Fruit fly (Drosophila melanogaster) whole organism, embryonic: ENCODE results near the gene Nepl14.

Experiments used
- Adf1 ChIP-seq: fragments of 200-800 bp; sonication (Bioruptor generic); IDR thresholded peaks from 2 replicates; pipeline ENCODE4 v1.3.6; 2022; ENCODE audit warnings: missing biosample characterization, missing genetic modification characterization
- Atf6 ChIP-seq: fragments of 200-800 bp; sonication (Bioruptor generic); IDR thresholded peaks from 2 replicates; pipeline ENCODE4 v1.3.6; 2022; ENCODE audit warnings: missing biosample characterization, missing genetic modification characterization
- CG10431 ChIP-seq: fragments of 200-800 bp; sonication (Bioruptor generic); optimal IDR thresholded peaks from 3 replicates; lab custom pipeline; 2018; ENCODE audit warnings: missing biosample characterization, mild to moderate bottlenecking, missing genetic modification characterization
- CG10462 ChIP-seq: fragments of 200-800 bp; sonication (Bioruptor generic); optimal IDR thresholded peaks from 2 replicates; lab custom pipeline; 2016; ENCODE audit warnings: missing biosample characterization, missing genetic modification characterization
- CG12942 ChIP-seq: fragments of 200-800 bp; sonication (Bioruptor generic); optimal IDR thresholded peaks from 3 replicates; lab custom pipeline; 2016; ENCODE audit warnings: missing biosample characterization, missing genetic modification characterization
- CG14050 ChIP-seq: fragments of 200-800 bp; sonication (Bioruptor generic); IDR thresholded peaks from 3 replicates; pipeline ENCODE4 v1.3.6; 2022; ENCODE audit warnings: missing biosample characterization, missing genetic modification characterization
- CG15269 ChIP-seq: fragments of 200-800 bp; sonication (Bioruptor generic); optimal IDR thresholded peaks from 2 replicates; lab custom pipeline; 2018; ENCODE audit warnings: missing biosample characterization, mild to moderate bottlenecking, missing genetic modification characterization, moderate library complexity
- CG1647 ChIP-seq: fragments of 200-800 bp; sonication (Bioruptor generic); optimal IDR thresholded peaks from 3 replicates; lab custom pipeline; 2016; ENCODE audit warnings: missing biosample characterization, missing genetic modification characterization
- CG16779 ChIP-seq: fragments of 200-800 bp; sonication (Bioruptor generic); IDR thresholded peaks from 2 replicates; pipeline ENCODE4 v1.3.6; 2022; ENCODE audit warnings: missing biosample characterization, missing genetic modification characterization
- CG17385 ChIP-seq: fragments of 200-800 bp; sonication (Bioruptor generic); optimal IDR thresholded peaks from 3 replicates; lab custom pipeline; 2018; ENCODE audit warnings: missing biosample characterization, mild to moderate bottlenecking, missing genetic modification characterization
- CG17802 ChIP-seq: fragments of 200-800 bp; sonication (Bioruptor generic); optimal IDR thresholded peaks from 2 replicates; lab custom pipeline; 2018; ENCODE audit warnings: missing biosample characterization, mild to moderate bottlenecking, missing genetic modification characterization, moderate library complexity
- CG1832 ChIP-seq: fragments of 200-800 bp; sonication (Bioruptor generic); optimal IDR thresholded peaks from 2 replicates; lab custom pipeline; 2017; ENCODE audit warnings: missing biosample characterization, mild to moderate bottlenecking, missing genetic modification characterization, inconsistent platforms
- CG3065 ChIP-seq: fragments of 200-800 bp; sonication (Bioruptor generic); optimal IDR thresholded peaks from 2 replicates; lab custom pipeline; 2016; ENCODE audit warnings: missing biosample characterization, missing genetic modification characterization
- CG31365 ChIP-seq: fragments of 200-800 bp; sonication (Bioruptor generic); optimal IDR thresholded peaks from 2 replicates; lab custom pipeline; 2018; ENCODE audit warnings: missing biosample characterization, mild to moderate bottlenecking, missing genetic modification characterization
- CG31441 ChIP-seq: fragments of 200-800 bp; sonication (Bioruptor generic); IDR thresholded peaks from 2 replicates; pipeline ENCODE4 v1.3.6; 2022; ENCODE audit warnings: missing biosample characterization, missing genetic modification characterization
- CG33557 ChIP-seq: fragments of 200-800 bp; sonication (Bioruptor generic); optimal IDR thresholded peaks from 2 replicates; lab custom pipeline; 2019; ENCODE audit warnings: missing biosample characterization, mild to moderate bottlenecking, missing genetic modification characterization, moderate library complexity
- CG3838 ChIP-seq: fragments of 200-800 bp; sonication (Bioruptor generic); optimal IDR thresholded peaks from 3 replicates; lab custom pipeline; 2016; ENCODE audit warnings: missing biosample characterization, missing genetic modification characterization
- CG4424 ChIP-seq: fragments of 200-800 bp; sonication (Bioruptor generic); optimal IDR thresholded peaks from 3 replicates; lab custom pipeline; 2016; ENCODE audit warnings: missing biosample characterization, missing genetic modification characterization
- CG5245 ChIP-seq: fragments of 200-800 bp; sonication (Bioruptor generic); optimal IDR thresholded peaks from 3 replicates; lab custom pipeline; 2016; ENCODE audit warnings: missing biosample characterization, missing genetic modification characterization
- CG6254 ChIP-seq: fragments of 200-800 bp; sonication (Bioruptor generic); optimal IDR thresholded peaks from 3 replicates; lab custom pipeline; 2017; ENCODE audit warnings: mild to moderate bottlenecking, missing biosample characterization, missing genetic modification reagents, missing genetic modification characterization
- CG6765 ChIP-seq: fragments of 200-800 bp; sonication (Bioruptor generic); optimal IDR thresholded peaks from 3 replicates; lab custom pipeline; 2017; ENCODE audit warnings: missing biosample characterization, mild to moderate bottlenecking, missing genetic modification characterization
- CG7786 ChIP-seq: fragments of 200-800 bp; sonication (Bioruptor generic); optimal IDR thresholded peaks from 2 replicates; lab custom pipeline; 2016; ENCODE audit warnings: missing biosample characterization, missing genetic modification characterization
- CG9817 ChIP-seq: fragments of 200-800 bp; sonication (Bioruptor generic); optimal IDR thresholded peaks from 2 replicates; lab custom pipeline; 2018; ENCODE audit warnings: missing biosample characterization, mild to moderate bottlenecking, missing genetic modification characterization, moderate library complexity
- CG9932 ChIP-seq: fragments of 200-800 bp; sonication (Bioruptor generic); IDR thresholded peaks from 2 replicates; pipeline ENCODE4 v1.3.6; 2022; ENCODE audit warnings: missing biosample characterization, missing genetic modification characterization
- Doc3 ChIP-seq: fragments of 200-800 bp; sonication (Bioruptor generic); IDR thresholded peaks from 3 replicates; pipeline ENCODE4 v1.3.6; 2022; ENCODE audit warnings: missing biosample characterization, missing genetic modification characterization; ENCODE audit not compliant: partially characterized antibody
- HLH4C ChIP-seq: fragments of 200-800 bp; sonication (Bioruptor generic); IDR thresholded peaks from 3 replicates; pipeline ENCODE4 v1.3.6; 2022; ENCODE audit warnings: missing biosample characterization, missing genetic modification characterization; ENCODE audit not compliant: partially characterized antibody
- Hr39 ChIP-seq: fragments of >200 bp; optimal IDR thresholded peaks from 2 replicates; lab custom pipeline; 2017
- Kr ChIP-seq: fragments of 200-800 bp; sonication (Bioruptor generic); optimal IDR thresholded peaks from 2 replicates; lab custom pipeline; 2017; ENCODE audit warnings: missing biosample characterization, mild to moderate bottlenecking, missing genetic modification characterization
- Sox102F ChIP-seq: fragments of 200-800 bp; sonication (Bioruptor generic); optimal IDR thresholded peaks from 2 replicates; lab custom pipeline; 2018; ENCODE audit warnings: missing biosample characterization, mild to moderate bottlenecking, missing genetic modification characterization, moderate library complexity
- Sry-β ChIP-seq: fragments of 200-800 bp; sonication (Bioruptor generic); optimal IDR thresholded peaks from 2 replicates; lab custom pipeline; 2018; ENCODE audit warnings: missing biosample characterization, mild to moderate bottlenecking, missing genetic modification characterization, moderate library complexity
- abd-A ChIP-seq: fragments of 200-800 bp; sonication (Bioruptor generic); optimal IDR thresholded peaks from 3 replicates; lab custom pipeline; 2019; ENCODE audit warnings: missing biosample characterization, mild to moderate bottlenecking, missing genetic modification characterization, moderate library complexity
- ato ChIP-seq: fragments of 200-800 bp; sonication (Bioruptor generic); IDR thresholded peaks from 2 replicates; pipeline ENCODE4 v1.3.6; 2022; ENCODE audit warnings: missing biosample characterization, missing genetic modification characterization; ENCODE audit not compliant: partially characterized antibody
- cad ChIP-seq: fragments of >200 bp; optimal IDR thresholded peaks from 2 replicates; lab custom pipeline; 2017; ENCODE audit warnings: missing biosample characterization, missing genetic modification characterization
- dm ChIP-seq: fragments of 200-800 bp; sonication (Bioruptor generic); optimal IDR thresholded peaks from 3 replicates; lab custom pipeline; 2016; ENCODE audit warnings: missing biosample characterization, missing genetic modification characterization
- fd102C ChIP-seq: fragments of 200-800 bp; sonication (Bioruptor generic); optimal IDR thresholded peaks from 2 replicates; lab custom pipeline; 2018; ENCODE audit warnings: missing biosample characterization, mild to moderate bottlenecking, missing genetic modification characterization, moderate library complexity
- grau ChIP-seq: fragments of 200-800 bp; optimal IDR thresholded peaks from 3 replicates; lab custom pipeline; 2019; ENCODE audit warnings: missing biosample characterization, mild to moderate bottlenecking, missing genetic modification characterization, moderate library complexity
- ham ChIP-seq: fragments of 200-800 bp; sonication (Bioruptor generic); IDR thresholded peaks from 2 replicates; pipeline ENCODE4 v1.3.6; 2022; ENCODE audit warnings: missing biosample characterization, missing genetic modification characterization
- hth ChIP-seq: fragments of >200 bp; optimal IDR thresholded peaks from 2 replicates; lab custom pipeline; 2017; ENCODE audit warnings: inconsistent platforms
- jigr1 ChIP-seq: fragments of 200-800 bp; sonication (Bioruptor generic); IDR thresholded peaks from 3 replicates; pipeline ENCODE4 v1.3.6; 2022; ENCODE audit warnings: missing biosample characterization, missing genetic modification characterization
- kni ChIP-seq: fragments of 200-800 bp; sonication (Bioruptor generic); optimal IDR thresholded peaks from 3 replicates; lab custom pipeline; 2017; ENCODE audit warnings: mild to moderate bottlenecking, missing biosample characterization, missing genetic modification reagents, missing genetic modification characterization
- lab ChIP-seq: fragments of 200-800 bp; sonication (Bioruptor generic); optimal IDR thresholded peaks from 3 replicates; lab custom pipeline; 2017; ENCODE audit warnings: missing biosample characterization, missing genetic modification characterization, mild to moderate bottlenecking, moderate library complexity, missing genetic modification reagents
- maf-S ChIP-seq: fragments of 200-800 bp; sonication (Bioruptor generic); optimal IDR thresholded peaks from 2 replicates; lab custom pipeline; 2016; ENCODE audit warnings: missing biosample characterization, missing genetic modification characterization
- nom ChIP-seq: fragments of 200-800 bp; sonication (Bioruptor generic); optimal IDR thresholded peaks from 2 replicates; lab custom pipeline; 2017; ENCODE audit warnings: missing biosample characterization, missing genetic modification characterization, mild to moderate bottlenecking, moderate library complexity, missing genetic modification reagents
- pros ChIP-seq: fragments of 200-800 bp; sonication (Bioruptor generic); optimal IDR thresholded peaks from 3 replicates; lab custom pipeline; 2019; ENCODE audit warnings: missing biosample characterization, mild to moderate bottlenecking, missing genetic modification characterization, moderate library complexity
- psq ChIP-seq: fragments of 200-800 bp; sonication (Bioruptor generic); optimal IDR thresholded peaks from 2 replicates; lab custom pipeline; 2017; ENCODE audit warnings: missing biosample characterization, missing genetic modification characterization
- repo ChIP-seq: fragments of 200-800 bp; sonication (Bioruptor generic); optimal IDR thresholded peaks from 2 replicates; lab custom pipeline; 2016; ENCODE audit warnings: missing biosample characterization, missing genetic modification characterization
- salm ChIP-seq: fragments of 200-800 bp; sonication (Bioruptor generic); optimal IDR thresholded peaks from 2 replicates; lab custom pipeline; 2018; ENCODE audit warnings: missing biosample characterization, mild to moderate bottlenecking, missing genetic modification characterization
- sima ChIP-seq: fragments of 200-800 bp; sonication (Bioruptor generic); optimal IDR thresholded peaks from 2 replicates; lab custom pipeline; 2016; ENCODE audit warnings: missing biosample characterization, missing genetic modification characterization
- slbo ChIP-seq: fragments of 200-800 bp; sonication (Bioruptor generic); IDR thresholded peaks from 2 replicates; pipeline ENCODE4 v1.3.6; 2022; ENCODE audit warnings: missing biosample characterization, missing genetic modification characterization
- so ChIP-seq: fragments of 200-800 bp; sonication (Bioruptor generic); IDR thresholded peaks from 3 replicates; pipeline ENCODE4 v1.3.6; 2022; ENCODE audit warnings: missing biosample characterization, missing genetic modification characterization

Nepl14 gene

DNA sequence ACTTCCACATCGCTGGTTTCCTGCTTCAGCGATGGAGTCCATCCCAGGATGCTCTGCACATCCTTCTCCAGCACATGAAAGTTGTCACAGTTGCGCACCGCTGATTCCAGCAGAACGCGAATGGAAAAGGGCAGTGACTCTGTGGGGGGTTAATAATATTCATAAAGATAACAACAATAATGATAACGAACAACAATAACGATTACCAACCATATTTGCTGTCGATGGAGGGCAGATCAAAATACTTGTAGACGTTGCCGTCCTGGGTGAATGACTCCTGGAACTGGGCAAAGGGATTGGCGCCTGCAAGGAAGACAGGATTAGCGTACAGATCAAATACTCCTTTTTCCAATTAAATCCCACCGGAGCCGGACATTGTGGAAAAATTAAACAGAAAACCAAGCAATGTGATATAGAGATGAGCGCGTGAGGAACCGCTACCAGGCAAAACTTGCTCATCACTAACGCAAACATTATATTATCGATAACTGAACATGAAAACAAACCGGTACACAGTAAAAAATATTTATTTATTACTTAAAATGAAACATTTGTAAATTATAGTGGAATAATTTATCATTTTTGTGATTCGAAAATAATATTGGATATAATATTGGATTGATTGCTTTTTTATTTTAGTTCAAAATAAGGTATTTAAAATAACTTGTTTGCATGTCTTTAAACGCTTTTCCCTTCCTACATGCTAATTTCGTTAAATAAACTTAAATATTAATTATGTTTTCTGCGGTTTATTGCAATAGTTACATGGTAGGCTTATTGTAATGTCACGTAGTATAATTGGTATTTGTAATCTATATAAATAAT, 39.1 kb downstream of the Nepl14 start, which contains the start of gene Irp-1A (continued):
- TF ChIP-seq Doc3 (GFP tag; lab: Robert Waterston, UW) (peak; percentile 77), CG1832 (GFP tag; lab: Kevin White, UChicago) (no peak), CG7786 (GFP tag; lab: Kevin White, UChicago) (peak; percentile 17), lab (GFP tag; lab: Kevin White, UChicago) (peak; percentile 85), CG16779 (no peak), CG31365 (tag; lab: Kevin White, UChicago) (no peak), ato (GFP tag; lab: Robert Waterston, UW) (peak; percentile 41), CG15269 (peak; percentile 86), CG10462 (peak; percentile 31), abd-A (tag; lab: Kevin White, UChicago) (no peak), nom (peak; percentile 35), CG3838 (GFP tag; lab: Kevin White, UChicago) (no peak), cad (no peak), CG12942 (GFP tag; lab: Kevin White, UChicago) (peak; percentile 59), so (GFP tag; lab: Robert Waterston, UW) (no peak), CG10431 (peak; percentile 7), Sox102F (GFP tag; lab: Kevin White, UChicago) (peak; percentile 80), HLH4C (GFP tag; lab: Robert Waterston, UW) (peak; percentile 77), repo (no peak), CG5245 (GFP tag; lab: Kevin White, UChicago) (no peak), CG17802 (tag; lab: Kevin White, UChicago) (no peak), slbo (GFP tag; lab: Robert Waterston, UW) (peak; percentile 86), CG9817 (tag; lab: Kevin White, UChicago) (peak; percentile 59), Hr39 (lab: Kevin White, UChicago) (no peak), grau (tag; lab: Kevin White, UChicago) (peak; percentile 85), CG1647 (peak; percentile 10), CG9932 (GFP tag; lab: Robert Waterston, UW) (peak; percentile 84), dm (GFP tag; lab: Kevin White, UChicago) (peak; percentile 35), CG14050 (peak; percentile 36; the same call in 1 of the 3 replicates), salm (tag; lab: Kevin White, UChicago) (peak; percentile 62), jigr1 (GFP tag; lab: Robert Waterston, UW) (no peak), CG31441 (peak; percentile 87), hth (no peak), Sry-β (GFP tag; lab: Kevin White, UChicago) (peak; percentile 56), Kr (GFP tag; lab: Kevin White, UChicago) (no peak), CG4424 (GFP tag; lab: Kevin White, UChicago) (peak; percentile 74), CG3065 (GFP tag; lab: Kevin White, UChicago) (peak; percentile 65), kni (no peak), ham (GFP tag; lab: Robert Waterston, UW) (no peak), maf-S (no peak), CG6254 (GFP tag; lab: Kevin White, UChicago) (no peak), Adf1 (GFP tag; lab: Robert Waterston, UW) (peak; percentile 45; the same call in 1 of the 2 replicates), Atf6 (GFP tag; lab: Robert Waterston, UW) (peak; percentile 83), psq (GFP tag; lab: Kevin White, UChicago) (peak; percentile 0), fd102C (GFP tag; lab: Kevin White, UChicago) (no peak), CG33557 (GFP tag; lab: Kevin White, UChicago) (peak; percentile 66), sima (GFP tag; lab: Kevin White, UChicago) (no peak), pros (no peak), CG17385 (GFP tag; lab: Kevin White, UChicago) (peak; percentile 73), CG6765 (peak; percentile 58)
